Worm (Caenorhabditis elegans) whole organism, L4/young adult: ENCODE measurements around the gene lgc-41.

Experiments used
- dao-5 ChIP-seq: sonication (generic microtip); optimal IDR thresholded peaks from 2 replicates; lab custom pipeline; 2016; ENCODE audit warnings: missing genotype, missing genetic modification characterization, moderate library complexity, missing compliant biosample characterization
- him-1 ChIP-seq: sonication (generic microtip); optimal IDR thresholded peaks from 2 replicates; lab custom pipeline; 2016; ENCODE audit warnings: missing genotype, missing genetic modification reagents, missing genetic modification characterization, missing compliant biosample characterization

- no peak for TF ChIP-seq dao-5
- no peak for TF ChIP-seq him-1 (tag; lab: Kevin White, UChicago)
Measured at ce11 chrX:10429203-10429602, 24.9 kb upstream of the lgc-41 start.
